Fruit fly (Drosophila melanogaster): Measurements from ENCODE around the gene ppk10.

ppk10 gene

DNA sequence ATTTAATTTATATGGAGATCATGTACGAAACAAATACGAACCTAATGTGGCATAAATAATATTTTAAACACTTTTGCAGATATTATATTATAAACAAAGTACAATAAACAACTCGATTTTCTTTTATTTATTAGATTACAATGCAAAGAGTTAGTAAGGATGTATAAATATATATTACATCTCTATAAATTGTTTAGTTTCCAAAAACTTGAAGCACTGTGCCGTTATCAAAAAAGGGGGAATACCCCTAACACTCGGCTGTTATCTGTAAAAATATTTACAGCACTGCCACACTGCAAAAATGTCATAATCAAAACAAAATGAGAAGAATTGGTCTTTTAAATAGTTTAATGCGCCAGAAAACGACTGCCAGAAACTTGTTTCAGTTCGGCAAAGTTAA is 23.7 kb downstream of the ppk10 start, which contains the start of gene CG5188 (continued):
- TF ChIP-seq Nf-YB (GFP tag; optimal IDR thresholded peaks at IDR 0.05) (peak; percentile 7), wek (GFP tag; optimal IDR thresholded peaks at IDR 0.05) (peak; percentile 98), dysf (GFP tag; IDR thresholded peaks at IDR 0.05) (no peak; the same call in 2 of the 3 replicates), cas (GFP tag; IDR thresholded peaks at IDR 0.05) (no peak), Stat92E (GFP tag; optimal IDR thresholded peaks at IDR 0.05) (no peak), Dbx (GFP tag; IDR thresholded peaks at IDR 0.05) (peak; percentile 66; the same call in 1 of the 3 replicates), sens (GFP tag) (no peak), NK7.1 (GFP tag; optimal IDR thresholded peaks at IDR 0.05) (no peak), lilli (GFP tag; optimal IDR thresholded peaks at IDR 0.05) (peak; percentile 48), CG18476 (GFP tag; optimal IDR thresholded peaks at IDR 0.05) (no peak), CG30403 (GFP tag; optimal IDR thresholded peaks at IDR 0.05) (peak; percentile 50), CG1233 (GFP tag; optimal IDR thresholded peaks at IDR 0.05) (no peak), Bgb (GFP tag; IDR thresholded peaks at IDR 0.05; ENCODE audit: partially characterized antibody) (peak; percentile 16; the same call in 1 of the 2 replicates), sd (tag; optimal IDR thresholded peaks at IDR 0.05) (peak; percentile 80), CG8388 (GFP tag; optimal IDR thresholded peaks at IDR 0.05) (peak; percentile 99), Camta (GFP tag; optimal IDR thresholded peaks at IDR 0.05) (peak; percentile 2), so (GFP tag; IDR thresholded peaks at IDR 0.05) (peak; percentile 26; the same call in 1 of the 3 replicates), CG10209 (GFP tag; optimal IDR thresholded peaks at IDR 0.05) (no peak), Hr3 (GFP tag; optimal IDR thresholded peaks at IDR 0.05) (peak; percentile 9), Atf6 (GFP tag; IDR thresholded peaks at IDR 0.05) (peak; percentile 41; the same call in 1 of the 2 replicates), CG4424 (GFP tag; optimal IDR thresholded peaks at IDR 0.05) (peak; percentile 19), CG5245 (GFP tag; optimal IDR thresholded peaks at IDR 0.05) (peak; percentile 7), ato (GFP tag; IDR thresholded peaks at IDR 0.05; ENCODE audit: partially characterized antibody) (peak; percentile 53; the same call in 1 of the 2 replicates)

DNA sequence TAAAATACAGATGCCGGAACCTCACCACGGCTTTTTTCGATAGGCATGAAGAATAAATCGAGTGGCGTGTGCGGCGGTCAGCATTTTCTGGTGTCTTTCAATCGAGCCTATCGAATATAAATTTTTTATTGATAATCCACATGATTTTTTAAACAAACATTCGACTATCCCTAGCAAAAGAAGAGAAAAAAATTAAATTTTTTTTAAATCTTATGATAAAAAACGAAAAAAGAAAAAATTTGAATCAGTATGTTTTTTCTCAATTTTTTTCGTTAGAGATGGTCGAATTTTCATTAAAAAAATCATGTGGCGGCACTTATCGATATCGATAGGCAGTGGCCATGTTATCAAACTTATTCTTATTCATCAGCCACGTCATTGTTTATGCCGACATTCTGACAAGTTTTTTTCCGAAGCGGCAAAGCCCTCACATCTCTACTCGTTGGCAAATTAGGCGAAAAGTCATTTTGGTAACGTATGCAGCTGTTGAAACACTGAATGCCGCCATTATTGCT is 25.6 kb downstream of the ppk10 start, which contains the start of the genes SmB and KdelR:
SmB (minus strand) TSS at position 94 of the 515 bp plus-strand sequence.
KdelR (plus strand) TSS at position 354 of the 515 bp plus-strand sequence.
- TF ChIP-seq Blimp-1 (GFP tag; optimal IDR thresholded peaks at IDR 0.05) (no peak), ci (GFP tag; IDR thresholded peaks at IDR 0.05) (no peak), Oli (tag; optimal IDR thresholded peaks at IDR 0.05) (no peak), CG4328 (GFP tag; optimal IDR thresholded peaks at IDR 0.05) (no peak), Dip3 (GFP tag; optimal IDR thresholded peaks at IDR 0.05) (no peak), lbe (GFP tag; optimal IDR thresholded peaks at IDR 0.05) (peak; percentile 67), ase (GFP tag; IDR thresholded peaks at IDR 0.05) (no peak), D (optimal IDR thresholded peaks at IDR 0.05) (no peak), D (GFP tag; optimal IDR thresholded peaks at IDR 0.05) (no peak), Oaz (GFP tag; IDR thresholded peaks at IDR 0.05) (no peak), sens-2 (GFP tag; IDR thresholded peaks at IDR 0.05) (no peak), Jarid2 (GFP tag; optimal IDR thresholded peaks at IDR 0.05) (no peak), CG32767 (GFP tag; IDR thresholded peaks at IDR 0.05) (no peak), dpn (GFP tag; optimal IDR thresholded peaks at IDR 0.05) (peak in 1 of 2 experiments; percentile 13), E2f1 (GFP tag; IDR thresholded peaks at IDR 0.05) (no peak), Neu2 (GFP tag; optimal IDR thresholded peaks at IDR 0.05; ENCODE audit: borderline replicate concordance) (no peak), CG10209 (GFP tag; optimal IDR thresholded peaks at IDR 0.05) (no peak), vnd (GFP tag; IDR thresholded peaks at IDR 0.05; ENCODE audit: partially characterized antibody) (peak; percentile 89; the same call in 2 of the 3 replicates), D19B (GFP tag; optimal IDR thresholded peaks at IDR 0.05) (no peak), NK7.1 (GFP tag; optimal IDR thresholded peaks at IDR 0.05) (no peak), CG7372 (GFP tag; IDR thresholded peaks at IDR 0.05) (no peak), CG10267 (tag; optimal IDR thresholded peaks at IDR 0.05) (peak; percentile 73), CG12219 (GFP tag; optimal IDR thresholded peaks at IDR 0.05) (no peak), CG6791 (GFP tag; IDR thresholded peaks at IDR 0.05; ENCODE audit: partially characterized antibody) (peak; percentile 77), stwl (tag; optimal IDR thresholded peaks at IDR 0.05) (peak; percentile 91), oc (tag; optimal IDR thresholded peaks at IDR 0.05) (no peak), CG8478 (optimal IDR thresholded peaks at IDR 0.05) (no peak), CG31388 (GFP tag; optimal IDR thresholded peaks at IDR 0.05) (no peak), her (GFP tag; optimal IDR thresholded peaks at IDR 0.05) (no peak), B-H1 (GFP tag; IDR thresholded peaks at IDR 0.05) (no peak)

All from whole organism, embryonic.